Fruit fly (Drosophila melanogaster) whole organism, pupa: ENCODE data around the gene Amnionless.

Source experiments
- CG10348 ChIP-seq: fragments of 200-800 bp; sonication (Bioruptor generic); IDR thresholded peaks from 2 replicates; pipeline ENCODE4 v1.3.6; 2022; ENCODE audit warnings: missing biosample characterization, missing genetic modification characterization
- CG12605 ChIP-seq: fragments of 200-800 bp; sonication (Bioruptor generic); IDR thresholded peaks from 2 replicates; pipeline ENCODE4 v1.3.6; 2022; ENCODE audit warnings: missing biosample characterization, missing genetic modification characterization
- CG13204 ChIP-seq: fragments of 200-800 bp; sonication (Bioruptor generic); optimal IDR thresholded peaks from 2 replicates; lab custom pipeline; 2018; ENCODE audit warnings: missing biosample characterization, mild to moderate bottlenecking, missing genetic modification characterization, moderate library complexity
- CG14655 ChIP-seq: fragments of 200-800 bp; sonication (Bioruptor generic); optimal IDR thresholded peaks from 3 replicates; lab custom pipeline; 2017; ENCODE audit warnings: mild to moderate bottlenecking, missing biosample characterization, missing genetic modification reagents, missing genetic modification characterization
- CG15710 ChIP-seq: fragments of 200-800 bp; sonication (Bioruptor generic); optimal IDR thresholded peaks from 2 replicates; lab custom pipeline; 2018; ENCODE audit warnings: missing biosample characterization, mild to moderate bottlenecking, missing genetic modification characterization, moderate library complexity
- CG17806 ChIP-seq: fragments of 200-800 bp; sonication (Bioruptor generic); optimal IDR thresholded peaks from 2 replicates; lab custom pipeline; 2018; ENCODE audit warnings: missing biosample characterization, mild to moderate bottlenecking, missing genetic modification characterization, moderate library complexity
- CG32121 ChIP-seq: fragments of 200-800 bp; sonication (Bioruptor generic); IDR thresholded peaks from 2 replicates; pipeline ENCODE4 v1.3.6; 2022; ENCODE audit warnings: missing biosample characterization, missing genetic modification characterization
- CG34367 ChIP-seq: fragments of 200-800 bp; sonication (Bioruptor generic); optimal IDR thresholded peaks from 2 replicates; lab custom pipeline; 2018; ENCODE audit warnings: missing biosample characterization, mild to moderate bottlenecking, missing genetic modification characterization
- CG4496 ChIP-seq: fragments of 200-800 bp; sonication (Bioruptor generic); IDR thresholded peaks from 3 replicates; pipeline ENCODE4 v1.3.6; 2022; ENCODE audit warnings: missing biosample characterization, missing genetic modification characterization
- CG8159 ChIP-seq: fragments of 200-800 bp; sonication (Bioruptor generic); optimal IDR thresholded peaks from 3 replicates; lab custom pipeline; 2018; ENCODE audit warnings: missing biosample characterization, mild to moderate bottlenecking, missing genetic modification characterization, moderate library complexity
- CG8301 ChIP-seq: fragments of 200-800 bp; sonication (Bioruptor generic); optimal IDR thresholded peaks from 2 replicates; lab custom pipeline; 2018; ENCODE audit warnings: missing biosample characterization, mild to moderate bottlenecking, missing genetic modification characterization
- CG9948 ChIP-seq: fragments of 200-800 bp; sonication (Bioruptor generic); optimal IDR thresholded peaks from 2 replicates; lab custom pipeline; 2018; ENCODE audit warnings: missing biosample characterization, mild to moderate bottlenecking, missing genetic modification characterization, moderate library complexity
- D1 ChIP-seq: fragments of 200-800 bp; sonication (Bioruptor generic); optimal IDR thresholded peaks from 2 replicates; lab custom pipeline; 2018; ENCODE audit warnings: missing biosample characterization, mild to moderate bottlenecking, missing genetic modification characterization, moderate library complexity
- EcR ChIP-seq: fragments of 200-800 bp; sonication (Bioruptor generic); optimal IDR thresholded peaks from 3 replicates; lab custom pipeline; 2019; ENCODE audit warnings: missing biosample characterization, missing genetic modification characterization, mild to moderate bottlenecking, moderate library complexity, missing genetic modification reagents
- Ets98B ChIP-seq: fragments of 200-800 bp; sonication (Bioruptor generic); IDR thresholded peaks from 2 replicates; pipeline ENCODE4 v1.3.6; 2022; ENCODE audit warnings: missing biosample characterization, missing genetic modification characterization
- Pif1A ChIP-seq: fragments of 200-800 bp; sonication (Bioruptor generic); optimal IDR thresholded peaks from 3 replicates; lab custom pipeline; 2016; ENCODE audit warnings: missing biosample characterization, missing genetic modification characterization
- Pif1B ChIP-seq: fragments of 200-800 bp; sonication (Bioruptor generic); optimal IDR thresholded peaks from 3 replicates; lab custom pipeline; 2016; ENCODE audit warnings: missing biosample characterization, missing genetic modification characterization
- Snoo ChIP-seq: fragments of 200-800 bp; sonication (Bioruptor generic); optimal IDR thresholded peaks from 3 replicates; lab custom pipeline; 2017; ENCODE audit warnings: missing biosample characterization, mild to moderate bottlenecking, missing genetic modification characterization, inconsistent platforms
- fd96Ca ChIP-seq: fragments of 200-800 bp; sonication (Bioruptor generic); IDR thresholded peaks from 3 replicates; pipeline ENCODE4 v1.3.6; 2022; ENCODE audit warnings: missing biosample characterization, missing genetic modification characterization
- gl ChIP-seq: fragments of 200-800 bp; sonication (Bioruptor generic); optimal IDR thresholded peaks from 2 replicates; lab custom pipeline; 2018; ENCODE audit warnings: missing biosample characterization, mild to moderate bottlenecking, missing genetic modification characterization
- rn ChIP-seq: fragments of 200-800 bp; sonication (Bioruptor generic); IDR thresholded peaks from 2 replicates; pipeline ENCODE4 v1.3.6; 2022; ENCODE audit warnings: missing biosample characterization, missing genetic modification characterization

The Amnionless gene

dm6 chr2L:319745-320144 lies 30.8 kb upstream of the Amnionless start:
- TF ChIP-seq rn (GFP tag; lab: Robert Waterston, UW), result no peak
- no peak for TF ChIP-seq Ets98B (GFP tag; lab: Robert Waterston, UW)
- TF ChIP-seq CG14655 (GFP tag; lab: Kevin White, UChicago), result no peak

- no peak for TF ChIP-seq CG8159 (tag; lab: Kevin White, UChicago)
- TF ChIP-seq CG4496, result no peak
- TF ChIP-seq CG12605, result no peak
- TF ChIP-seq CG9948, result no peak
- no peak for TF ChIP-seq D1 (tag; lab: Kevin White, UChicago)
- TF ChIP-seq CG17806 (tag; lab: Kevin White, UChicago), result no peak
- TF ChIP-seq CG32121 (GFP tag; lab: Robert Waterston, UW), result no peak
- no peak for TF ChIP-seq gl (tag; lab: Kevin White, UChicago)
- no peak for TF ChIP-seq Pif1A (GFP tag; lab: Kevin White, UChicago)
- no peak for TF ChIP-seq CG14655 (GFP tag; lab: Kevin White, UChicago)
- TF ChIP-seq Snoo (tag; lab: Kevin White, UChicago), result no peak
- no peak for TF ChIP-seq CG15710 (tag; lab: Kevin White, UChicago)
- no peak for TF ChIP-seq fd96Ca (GFP tag; lab: Robert Waterston, UW)
- TF ChIP-seq CG34367, result no peak
These were observed 30.2 kb upstream of the Amnionless start, which contains the start of gene CG11912 for dm6 chr2L:319159-319558. CG11912 (minus strand) TSS chr2L:319259.

- TF ChIP-seq CG9948, result no peak
- TF ChIP-seq CG12605, result 0 out of 2 replicates have a peak, but pooled peaks have one; percentile 35
- TF ChIP-seq fd96Ca (GFP tag; lab: Robert Waterston, UW), result 0 out of 3 replicates have a peak, but pooled peaks have one; percentile 14
- no peak for TF ChIP-seq Pif1B (GFP tag; lab: Kevin White, UChicago)
- TF ChIP-seq rn (GFP tag; lab: Robert Waterston, UW), result no peak
- TF ChIP-seq Ets98B (GFP tag; lab: Robert Waterston, UW), result peak; percentile 50
- TF ChIP-seq CG4496, result peak; percentile 55; the same call in 2 of the 3 replicates
- TF ChIP-seq Pif1A (GFP tag; lab: Kevin White, UChicago), result no peak
These were observed 21.0 kb upstream of the Amnionless start for dm6 chr2L:309812-310431.

- TF ChIP-seq EcR (no peak), CG8301 (tag; lab: Kevin White, UChicago) (no peak), CG15710 (tag; lab: Kevin White, UChicago) (no peak), rn (GFP tag; lab: Robert Waterston, UW) (no peak), Ets98B (GFP tag; lab: Robert Waterston, UW) (no peak), CG14655 (GFP tag; lab: Kevin White, UChicago) (no peak), CG17806 (tag; lab: Kevin White, UChicago) (no peak), D1 (tag; lab: Kevin White, UChicago) (no peak), CG4496 (no peak)
These were observed 20.2 kb upstream of the Amnionless start for dm6 chr2L:309177-309576.

- TF ChIP-seq CG4496 (no peak), D1 (tag; lab: Kevin White, UChicago) (no peak), fd96Ca (GFP tag; lab: Robert Waterston, UW) (no peak), CG14655 (GFP tag; lab: Kevin White, UChicago) (no peak), gl (tag; lab: Kevin White, UChicago) (no peak), CG8159 (tag; lab: Kevin White, UChicago) (no peak), EcR (no peak), CG9948 (no peak), CG15710 (tag; lab: Kevin White, UChicago) (no peak), CG10348 (GFP tag; lab: Robert Waterston, UW) (no peak), Snoo (tag; lab: Kevin White, UChicago) (no peak), Pif1B (GFP tag; lab: Kevin White, UChicago) (no peak), Ets98B (GFP tag; lab: Robert Waterston, UW) (no peak)
These were observed 19.3 kb upstream of the Amnionless start for dm6 chr2L:308194-308706.

dm6 chr2L:307129-307528 lies 18.2 kb upstream of the Amnionless start:
- TF ChIP-seq Ets98B (GFP tag; lab: Robert Waterston, UW) (no peak), rn (GFP tag; lab: Robert Waterston, UW) (no peak), CG4496 (no peak), CG15710 (tag; lab: Kevin White, UChicago) (no peak), Pif1B (GFP tag; lab: Kevin White, UChicago) (no peak), Snoo (tag; lab: Kevin White, UChicago) (no peak), CG13204 (GFP tag; lab: Kevin White, UChicago) (no peak), D1 (tag; lab: Kevin White, UChicago) (no peak), CG8301 (tag; lab: Kevin White, UChicago) (no peak), gl (tag; lab: Kevin White, UChicago) (no peak), CG32121 (GFP tag; lab: Robert Waterston, UW) (no peak), CG34367 (no peak), CG12605 (no peak), CG14655 (GFP tag; lab: Kevin White, UChicago) (no peak), CG17806 (tag; lab: Kevin White, UChicago) (no peak), Pif1A (GFP tag; lab: Kevin White, UChicago) (no peak), CG9948 (no peak), EcR (no peak)
